Fruit fly (Drosophila melanogaster) whole organism, embryonic: Measurements from ENCODE around the gene CG8673.

ENCODE experiments used
- Ada2b ChIP-seq: fragments of 200-800 bp; sonication (Bioruptor generic); IDR thresholded peaks from 2 replicates; pipeline ENCODE4 v1.3.6; 2022; ENCODE audit warnings: missing biosample characterization, missing genetic modification characterization
- Atf6 ChIP-seq: fragments of 200-800 bp; sonication (Bioruptor generic); IDR thresholded peaks from 2 replicates; pipeline ENCODE4 v1.3.6; 2022; ENCODE audit warnings: missing biosample characterization, missing genetic modification characterization
- CG10543 ChIP-seq: fragments of 200-800 bp; sonication (Bioruptor generic); optimal IDR thresholded peaks from 3 replicates; lab custom pipeline; 2017; ENCODE audit warnings: missing biosample characterization, mild to moderate bottlenecking, missing genetic modification characterization, moderate library complexity
- CG10979 ChIP-seq: fragments of 200-800 bp; sonication (Bioruptor generic); optimal IDR thresholded peaks from 2 replicates; lab custom pipeline; 2018; ENCODE audit warnings: missing biosample characterization, mild to moderate bottlenecking, missing genetic modification characterization, moderate library complexity
- CG11398 ChIP-seq: fragments of 200-800 bp; sonication (Bioruptor generic); optimal IDR thresholded peaks from 2 replicates; lab custom pipeline; 2016; ENCODE audit warnings: missing biosample characterization, missing genetic modification characterization
- CG12769 ChIP-seq: fragments of 200-800 bp; sonication (Bioruptor generic); optimal IDR thresholded peaks from 2 replicates; lab custom pipeline; 2019; ENCODE audit warnings: missing biosample characterization, mild to moderate bottlenecking, missing genetic modification characterization, moderate library complexity
- CG13287 ChIP-seq: fragments of 200-800 bp; sonication (Bioruptor generic); IDR thresholded peaks from 2 replicates; pipeline ENCODE4 v1.3.6; 2022; ENCODE audit warnings: missing biosample characterization, missing genetic modification characterization; ENCODE audit not compliant: partially characterized antibody
- CG17612 ChIP-seq: fragments of 200-800 bp; sonication (Bioruptor generic); IDR thresholded peaks from 2 replicates; pipeline ENCODE4 v1.3.6; 2022; ENCODE audit warnings: missing biosample characterization, missing genetic modification characterization
- CG18764 ChIP-seq: fragments of 200-800 bp; sonication (Bioruptor generic); optimal IDR thresholded peaks from 3 replicates; lab custom pipeline; 2016; ENCODE audit warnings: missing biosample characterization, missing genetic modification characterization
- CG33213 ChIP-seq: fragments of 200-800 bp; sonication (Bioruptor generic); optimal IDR thresholded peaks from 3 replicates; lab custom pipeline; 2016; ENCODE audit warnings: missing biosample characterization, missing genetic modification characterization
- CG3726 ChIP-seq: fragments of 200-800 bp; sonication (Bioruptor generic); IDR thresholded peaks from 3 replicates; pipeline ENCODE4, ENCODE4 v1.3.6; 2022; ENCODE audit warnings: missing biosample characterization, missing genetic modification characterization
- CG6272 ChIP-seq: fragments of 200-800 bp; sonication (Bioruptor generic); IDR thresholded peaks from 2 replicates; pipeline ENCODE4 v1.3.6; 2022; ENCODE audit warnings: missing biosample characterization, missing genetic modification characterization
- CG8478 ChIP-seq: fragments of >200 bp; optimal IDR thresholded peaks from 2 replicates; lab custom pipeline; 2018
- CG9727 ChIP-seq: fragments of 200-800 bp; sonication (Bioruptor generic); optimal IDR thresholded peaks from 3 replicates; lab custom pipeline; 2017; ENCODE audit warnings: missing biosample characterization, mild to moderate bottlenecking, missing genetic modification characterization
- Dfd ChIP-seq, 2 experiments: fragments of >200 bp; optimal IDR thresholded peaks; 2 replicates each; lab custom pipeline; 2017; ENCODE audit warnings: missing biosample characterization in 2 of 2, missing genetic modification characterization in 2 of 2
- Dp ChIP-seq: fragments of 200-800 bp; sonication (Bioruptor generic); optimal IDR thresholded peaks from 2 replicates; lab custom pipeline; 2018; ENCODE audit warnings: missing biosample characterization, mild to moderate bottlenecking, missing genetic modification characterization, moderate library complexity
- Dref ChIP-seq: fragments of 200-800 bp; sonication (Bioruptor generic); IDR thresholded peaks from 2 replicates; pipeline ENCODE4 v1.3.6; 2022; ENCODE audit warnings: missing biosample characterization, missing genetic modification characterization
- Hr78 ChIP-seq, 2 experiments: fragments of 200-800 bp in 1 of 2; fragments of >200 bp in 1 of 2; sonication (Bioruptor generic) in 1 of 2; optimal IDR thresholded peaks; 2 replicates each; lab custom pipeline; 2017 to 2019; ENCODE audit warnings: missing biosample characterization in 2 of 2, missing genetic modification characterization in 2 of 2, mild to moderate bottlenecking in 1 of 2, moderate library complexity in 1 of 2
- Kr ChIP-seq: fragments of 200-800 bp; sonication (Bioruptor generic); optimal IDR thresholded peaks from 2 replicates; lab custom pipeline; 2017; ENCODE audit warnings: missing biosample characterization, mild to moderate bottlenecking, missing genetic modification characterization
- MTF-1 ChIP-seq: fragments of 200-800 bp; sonication (Bioruptor generic); optimal IDR thresholded peaks from 2 replicates; lab custom pipeline; 2018; ENCODE audit warnings: missing biosample characterization, mild to moderate bottlenecking, missing genetic modification characterization, borderline replicate concordance
- Pdp1 ChIP-seq, 2 experiments: fragments of 200-800 bp; sonication (Bioruptor generic); optimal IDR thresholded peaks; 3 replicates each; lab custom pipeline; 2016; ENCODE audit warnings: missing biosample characterization in 2 of 2, missing genetic modification characterization in 2 of 2, mild to moderate bottlenecking in 1 of 2, moderate library complexity in 1 of 2
- Sox102F ChIP-seq: fragments of 200-800 bp; sonication (Bioruptor generic); optimal IDR thresholded peaks from 2 replicates; lab custom pipeline; 2018; ENCODE audit warnings: missing biosample characterization, mild to moderate bottlenecking, missing genetic modification characterization, moderate library complexity
- Trl ChIP-seq, 3 experiments: fragments of >200 bp in 2 of 3; fragments of 200-800 bp in 1 of 3; sonication (Bioruptor generic) in 1 of 3; optimal IDR thresholded peaks; 2 replicates in 1 of 3; 3 replicates in 2 of 3; lab custom pipeline; 2016 to 2017; ENCODE audit warnings: missing biosample characterization in 1 of 3, missing genetic modification characterization in 1 of 3
- Xrp1 ChIP-seq: fragments of 200-800 bp; sonication (Bioruptor generic); IDR thresholded peaks from 2 replicates; pipeline ENCODE4 v1.3.6; 2022; ENCODE audit warnings: missing biosample characterization, missing genetic modification characterization
- YL-1 ChIP-seq: fragments of 200-800 bp; sonication (Bioruptor generic); optimal IDR thresholded peaks from 3 replicates; lab custom pipeline; 2017; ENCODE audit warnings: missing biosample characterization, mild to moderate bottlenecking, missing genetic modification characterization
- ac ChIP-seq: fragments of 200-800 bp; sonication (Bioruptor generic); optimal IDR thresholded peaks from 3 replicates; lab custom pipeline; 2017; ENCODE audit warnings: missing biosample characterization, mild to moderate bottlenecking, missing genetic modification characterization
- br ChIP-seq: fragments of >200 bp; optimal IDR thresholded peaks from 2 replicates; lab custom pipeline; 2017
- chinmo ChIP-seq: fragments of 200-800 bp; sonication (Bioruptor generic); IDR thresholded peaks from 4 replicates; pipeline ENCODE4 v1.3.6; 2022; ENCODE audit warnings: missing biosample characterization, missing genetic modification characterization; ENCODE audit not compliant: partially characterized antibody
- corto ChIP-seq: fragments of 200-800 bp; sonication (Bioruptor generic); optimal IDR thresholded peaks from 2 replicates; lab custom pipeline; 2016; ENCODE audit warnings: missing biosample characterization, mild to moderate bottlenecking, missing genetic modification characterization, moderate library complexity
- crol ChIP-seq: fragments of 200-800 bp; sonication (Bioruptor generic); IDR thresholded peaks from 2 replicates; pipeline ENCODE4 v1.3.6; 2022; ENCODE audit warnings: missing biosample characterization, missing genetic modification characterization
- cwo ChIP-seq: fragments of 200-800 bp; sonication (Bioruptor generic); optimal IDR thresholded peaks from 3 replicates; lab custom pipeline; 2017; ENCODE audit warnings: missing biosample characterization, missing genetic modification characterization, mild to moderate bottlenecking, moderate library complexity, missing genetic modification reagents
- disco-r ChIP-seq: fragments of 200-800 bp; sonication (Bioruptor generic); optimal IDR thresholded peaks from 2 replicates; lab custom pipeline; 2016; ENCODE audit warnings: missing biosample characterization, missing genetic modification characterization
- eve ChIP-seq, 2 experiments: fragments of >200 bp; optimal IDR thresholded peaks; 2 replicates each; lab custom pipeline; 2017; ENCODE audit warnings: missing biosample characterization in 2 of 2, missing genetic modification characterization in 2 of 2
- fd102C ChIP-seq: fragments of 200-800 bp; sonication (Bioruptor generic); optimal IDR thresholded peaks from 2 replicates; lab custom pipeline; 2018; ENCODE audit warnings: missing biosample characterization, mild to moderate bottlenecking, missing genetic modification characterization, moderate library complexity
- gcm ChIP-seq: fragments of 200-800 bp; sonication (Bioruptor generic); optimal IDR thresholded peaks from 2 replicates; lab custom pipeline; 2019; ENCODE audit warnings: missing biosample characterization, mild to moderate bottlenecking, missing genetic modification characterization, moderate library complexity
- grau ChIP-seq: fragments of 200-800 bp; optimal IDR thresholded peaks from 3 replicates; lab custom pipeline; 2019; ENCODE audit warnings: missing biosample characterization, mild to moderate bottlenecking, missing genetic modification characterization, moderate library complexity
- hkb ChIP-seq, 2 experiments: fragments of 200-800 bp in 1 of 2; fragments of >200 bp in 1 of 2; sonication (Bioruptor generic) in 1 of 2; IDR thresholded peaks in 1 of 2; optimal IDR thresholded peaks in 1 of 2; 2 replicates each; pipeline versions ENCODE4 v1.3.6 to Lab custom; 2017 to 2022; ENCODE audit warnings: missing biosample characterization in 1 of 2, missing genetic modification characterization in 1 of 2
- jigr1 ChIP-seq: fragments of 200-800 bp; sonication (Bioruptor generic); IDR thresholded peaks from 3 replicates; pipeline ENCODE4 v1.3.6; 2022; ENCODE audit warnings: missing biosample characterization, missing genetic modification characterization
- kay ChIP-seq: fragments of 200-800 bp; sonication (Bioruptor generic); optimal IDR thresholded peaks from 2 replicates; lab custom pipeline; 2016; ENCODE audit warnings: missing biosample characterization, missing genetic modification characterization
- lilli ChIP-seq: fragments of 200-800 bp; sonication (Bioruptor generic); optimal IDR thresholded peaks from 3 replicates; lab custom pipeline; 2016; ENCODE audit warnings: missing biosample characterization, missing genetic modification characterization
- salm ChIP-seq: fragments of 200-800 bp; sonication (Bioruptor generic); optimal IDR thresholded peaks from 2 replicates; lab custom pipeline; 2018; ENCODE audit warnings: missing biosample characterization, mild to moderate bottlenecking, missing genetic modification characterization
- sd ChIP-seq: fragments of 200-800 bp; sonication (Bioruptor generic); optimal IDR thresholded peaks from 3 replicates; lab custom pipeline; 2018; ENCODE audit warnings: missing biosample characterization, mild to moderate bottlenecking, missing genetic modification characterization, moderate library complexity
- sens ChIP-seq: fragments of 200-800 bp; sonication (Bioruptor generic); peaks from one replicate; lab custom pipeline; 2016; ENCODE audit warnings: missing biosample characterization, missing genetic modification characterization
- sob ChIP-seq: fragments of 200-800 bp; sonication (Bioruptor generic); IDR thresholded peaks from 2 replicates; pipeline ENCODE4 v1.3.6; 2022; ENCODE audit warnings: missing biosample characterization, missing genetic modification characterization
- usp ChIP-seq: fragments of >200 bp; optimal IDR thresholded peaks from 2 replicates; lab custom pipeline; 2017; ENCODE audit warnings: missing biosample characterization, missing genetic modification characterization
- vvl ChIP-seq: fragments of 200-800 bp; sonication (Bioruptor generic); IDR thresholded peaks from 2 replicates; pipeline ENCODE4 v1.3.6; 2022; ENCODE audit warnings: missing biosample characterization, missing genetic modification characterization

Gene CG8673

DNA sequence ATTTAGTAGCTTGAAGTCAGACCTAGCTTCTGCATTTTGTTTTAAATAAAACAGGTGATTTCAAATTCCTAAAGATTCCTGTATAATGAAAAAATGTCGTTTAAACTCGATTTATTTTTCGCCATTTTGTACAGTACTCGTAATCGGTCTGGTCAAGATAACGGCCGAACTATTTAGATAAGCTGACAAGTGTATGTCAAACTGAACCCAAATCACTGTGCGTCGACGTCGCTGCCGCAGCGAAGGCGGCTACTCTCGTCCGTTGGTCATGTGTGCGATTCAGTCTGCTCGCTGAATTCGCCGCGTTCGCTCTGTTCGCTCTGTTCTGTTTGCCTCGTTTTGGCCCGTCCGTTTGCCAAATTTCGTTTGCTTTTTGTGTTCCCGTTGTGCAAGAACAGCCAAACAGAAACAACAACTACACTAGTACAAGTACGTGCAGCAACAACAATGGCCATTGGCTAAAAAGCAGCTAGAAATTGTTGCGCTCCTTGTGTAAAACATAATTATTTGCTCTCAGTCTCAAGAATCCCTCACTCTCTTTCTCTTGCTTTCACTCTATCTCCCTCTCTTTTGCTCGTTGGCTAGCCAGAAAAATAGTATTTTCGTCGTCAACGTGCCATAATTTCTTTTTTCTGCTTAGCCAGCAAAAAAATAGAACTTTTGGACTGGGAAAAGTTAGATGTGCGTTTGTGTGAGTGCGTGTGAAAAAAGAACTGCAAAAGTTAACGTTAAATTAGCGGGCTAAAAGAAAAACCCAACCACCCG, 35.9 kb upstream of the CG8673 start (continued):
- TF ChIP-seq Trl (optimal IDR thresholded peaks at IDR 0.05; lab: Kevin White, UChicago): peak; percentile 65 to 86
- TF ChIP-seq Trl (GFP tag; optimal IDR thresholded peaks at IDR 0.05; lab: Kevin White, UChicago): no peak
- TF ChIP-seq Dp (GFP tag; lab: Kevin White, UChicago): no peak
- TF ChIP-seq vvl (GFP tag; lab: Robert Waterston, UW): peak; percentile 9; the same call in 1 of the 2 replicates

dm6 chr2L:8091429-8091828, 32.7 kb upstream of the CG8673 start:
- 0 out of 4 replicates have a peak, but pooled peaks have one; percentile 12 for TF ChIP-seq chinmo
- TF ChIP-seq sens (GFP tag; lab: Kevin White, UChicago): peak; percentile 18
- no peak for TF ChIP-seq Dfd (GFP tag; optimal IDR thresholded peaks at IDR 0.05; lab: Kevin White, UChicago)
- peak in 1 of 2 experiments; percentile 69 for TF ChIP-seq eve (GFP tag; optimal IDR thresholded peaks at IDR 0.05; lab: Kevin White, UChicago)

DNA sequence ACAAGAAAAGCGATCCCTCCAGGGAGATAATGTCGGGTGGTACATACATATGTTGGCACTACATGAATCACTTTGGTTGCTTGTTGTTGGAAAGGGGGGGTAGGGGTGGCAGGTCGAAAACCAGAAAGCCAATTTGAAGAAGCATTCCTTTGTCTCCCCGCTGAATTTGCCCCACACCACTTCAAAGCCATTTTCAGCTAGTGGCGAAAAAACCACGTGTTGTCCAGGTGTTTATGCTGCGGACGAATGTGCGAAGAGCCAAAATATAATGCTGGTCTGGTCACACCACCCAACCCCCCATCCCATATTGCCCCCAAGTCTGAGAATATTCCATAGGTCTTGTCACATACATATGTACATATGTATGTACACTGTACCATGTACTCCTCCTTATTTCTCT, 32.2 kb upstream of the CG8673 start:
- TF ChIP-seq usp (GFP tag; lab: Kevin White, UChicago) (no peak), CG12769 (tag; lab: Kevin White, UChicago) (peak; percentile 59), CG10979 (tag; lab: Kevin White, UChicago) (no peak), CG10543 (GFP tag; lab: Kevin White, UChicago) (peak; percentile 46), CG13287 (GFP tag; lab: Robert Waterston, UW) (no peak), kay (GFP tag; lab: Kevin White, UChicago) (peak; percentile 24), Atf6 (no peak), Pdp1 (GFP tag; optimal IDR thresholded peaks at IDR 0.05; lab: Kevin White, UChicago) (no peak), disco-r (GFP tag; lab: Kevin White, UChicago) (no peak), CG9727 (no peak), CG3726 (GFP tag; lab: Robert Waterston, UW) (no peak), salm (tag; lab: Kevin White, UChicago) (no peak), ac (GFP tag; lab: Kevin White, UChicago) (no peak), br (no peak), Ada2b (GFP tag; lab: Robert Waterston, UW) (no peak), Kr (GFP tag; lab: Kevin White, UChicago) (no peak), CG33213 (no peak), Dref (no peak), sob (GFP tag; lab: Robert Waterston, UW) (0 out of 2 replicates have a peak, but pooled peaks have one; percentile 14), gcm (GFP tag; lab: Kevin White, UChicago) (no peak), Xrp1 (GFP tag; lab: Robert Waterston, UW) (no peak), CG6272 (no peak), hkb (optimal IDR thresholded peaks at IDR 0.05; lab: Kevin White, UChicago) (peak; percentile 16), hkb (GFP tag; IDR thresholded peaks at IDR 0.05; lab: Robert Waterston, UW) (no peak), CG18764 (GFP tag; lab: Kevin White, UChicago) (no peak), fd102C (GFP tag; lab: Kevin White, UChicago) (no peak), corto (GFP tag; lab: Kevin White, UChicago) (no peak), jigr1 (GFP tag; lab: Robert Waterston, UW) (no peak), Sox102F (GFP tag; lab: Kevin White, UChicago) (no peak), grau (tag; lab: Kevin White, UChicago) (no peak), CG17612 (no peak), CG11398 (GFP tag; lab: Kevin White, UChicago) (no peak), Hr78 (GFP tag; optimal IDR thresholded peaks at IDR 0.05; lab: Kevin White, UChicago) (no peak), CG8478 (lab: Kevin White, UChicago) (no peak), YL-1 (GFP tag; lab: Kevin White, UChicago) (no peak), MTF-1 (no peak), crol (GFP tag; lab: Robert Waterston, UW) (peak; percentile 73), sd (tag; lab: Kevin White, UChicago) (peak; percentile 43), lilli (GFP tag; lab: Kevin White, UChicago) (no peak), cwo (GFP tag; lab: Kevin White, UChicago) (peak; percentile 36)
